Fruit fly (Drosophila melanogaster) whole organism, embryonic: ENCODE results near the gene DCTN5-p25.

Source experiments
- BEAF-32 ChIP-seq: fragments of 200-800 bp; sonication (Bioruptor generic); optimal IDR thresholded peaks from 3 replicates; lab custom pipeline; 2017; ENCODE audit warnings: missing biosample characterization, missing genetic modification characterization, mild to moderate bottlenecking, moderate library complexity, missing genetic modification reagents
- CG10274 ChIP-seq: fragments of 200-800 bp; sonication (Bioruptor generic); optimal IDR thresholded peaks from 3 replicates; lab custom pipeline; 2017; ENCODE audit warnings: missing biosample characterization, mild to moderate bottlenecking, missing genetic modification characterization
- CG12155 ChIP-seq: fragments of 200-800 bp; sonication (Bioruptor generic); optimal IDR thresholded peaks from 3 replicates; lab custom pipeline; 2016; ENCODE audit warnings: missing biosample characterization, missing genetic modification characterization
- CG12219 ChIP-seq: fragments of 200-800 bp; sonication (Bioruptor generic); optimal IDR thresholded peaks from 3 replicates; lab custom pipeline; 2018; ENCODE audit warnings: missing biosample characterization, mild to moderate bottlenecking, missing genetic modification characterization
- CG13287 ChIP-seq: fragments of 200-800 bp; sonication (Bioruptor generic); IDR thresholded peaks from 2 replicates; pipeline ENCODE4 v1.3.6; 2022; ENCODE audit warnings: missing biosample characterization, missing genetic modification characterization; ENCODE audit not compliant: partially characterized antibody
- CG13894 ChIP-seq: fragments of 200-800 bp; sonication (Bioruptor generic); optimal IDR thresholded peaks from 3 replicates; lab custom pipeline; 2018; ENCODE audit warnings: missing biosample characterization, mild to moderate bottlenecking, missing genetic modification characterization, moderate library complexity
- CG14014 ChIP-seq: fragments of 200-800 bp; sonication (Bioruptor generic); IDR thresholded peaks from 2 replicates; pipeline ENCODE4 v1.3.6; 2022; ENCODE audit warnings: missing biosample characterization, missing genetic modification characterization
- CG1529 ChIP-seq: fragments of 200-800 bp; sonication (Bioruptor generic); optimal IDR thresholded peaks from 3 replicates; lab custom pipeline; 2018; ENCODE audit warnings: missing biosample characterization, missing genetic modification characterization
- CG15514 ChIP-seq: fragments of 200-800 bp; sonication (Bioruptor generic); optimal IDR thresholded peaks from 3 replicates; lab custom pipeline; 2017; ENCODE audit warnings: missing biosample characterization, missing genetic modification characterization, mild to moderate bottlenecking, moderate library complexity, missing genetic modification reagents
- CG16813 ChIP-seq: fragments of 200-800 bp; sonication (Bioruptor generic); IDR thresholded peaks from 3 replicates; pipeline ENCODE4 v1.3.6; 2022; ENCODE audit warnings: missing biosample characterization, missing genetic modification characterization; ENCODE audit not compliant: partially characterized antibody
- CG32532 ChIP-seq: fragments of 200-800 bp; sonication (Bioruptor generic); IDR thresholded peaks from 2 replicates; pipeline ENCODE4 v1.3.6; 2022; ENCODE audit warnings: missing biosample characterization, missing genetic modification characterization
- CG4360 ChIP-seq: fragments of 200-800 bp; sonication (Bioruptor generic); IDR thresholded peaks from 2 replicates; pipeline ENCODE4 v1.3.6; 2022; ENCODE audit warnings: missing biosample characterization, missing genetic modification characterization
- CG4617 ChIP-seq: fragments of 200-800 bp; sonication (Bioruptor generic); optimal IDR thresholded peaks from 3 replicates; lab custom pipeline; 2016; ENCODE audit warnings: missing biosample characterization, missing genetic modification characterization, borderline replicate concordance
- CG6254 ChIP-seq: fragments of 200-800 bp; sonication (Bioruptor generic); optimal IDR thresholded peaks from 3 replicates; lab custom pipeline; 2017; ENCODE audit warnings: mild to moderate bottlenecking, missing biosample characterization, missing genetic modification reagents, missing genetic modification characterization
- CG8765 ChIP-seq: fragments of 200-800 bp; sonication (Bioruptor generic); IDR thresholded peaks from 2 replicates; pipeline ENCODE4 v1.3.6; 2022; ENCODE audit warnings: missing biosample characterization, missing genetic modification characterization
- CG9932 ChIP-seq: fragments of 200-800 bp; sonication (Bioruptor generic); IDR thresholded peaks from 2 replicates; pipeline ENCODE4 v1.3.6; 2022; ENCODE audit warnings: missing biosample characterization, missing genetic modification characterization
- E2f2 ChIP-seq: fragments of 200-800 bp; sonication (Bioruptor generic); IDR thresholded peaks from 2 replicates; pipeline ENCODE4 v1.3.6; 2022; ENCODE audit warnings: missing biosample characterization, missing genetic modification characterization
- Ets97D ChIP-seq: fragments of 200-800 bp; sonication (Bioruptor generic); optimal IDR thresholded peaks from 3 replicates; lab custom pipeline; 2016; ENCODE audit warnings: missing biosample characterization, missing genetic modification characterization
- HLH3B ChIP-seq: fragments of 200-800 bp; sonication (Bioruptor generic); IDR thresholded peaks from 2 replicates; pipeline ENCODE4 v1.3.6; 2022; ENCODE audit warnings: missing biosample characterization, missing genetic modification characterization
- Jarid2 ChIP-seq: fragments of 200-800 bp; sonication (Bioruptor generic); optimal IDR thresholded peaks from 3 replicates; lab custom pipeline; 2017; ENCODE audit warnings: mild to moderate bottlenecking, missing biosample characterization, missing genetic modification reagents, missing genetic modification characterization
- Lim3 ChIP-seq: fragments of 200-800 bp; sonication (Bioruptor generic); IDR thresholded peaks from 2 replicates; pipeline ENCODE4 v1.3.6; 2022; ENCODE audit warnings: missing biosample characterization, missing genetic modification characterization
- Myb ChIP-seq: fragments of 200-800 bp; sonication (Bioruptor generic); optimal IDR thresholded peaks from 2 replicates; lab custom pipeline; 2016; ENCODE audit warnings: missing biosample characterization, missing genetic modification characterization
- Opbp ChIP-seq: fragments of 200-800 bp; sonication (Bioruptor generic); IDR thresholded peaks from 3 replicates; pipeline ENCODE4 v1.3.6; 2022; ENCODE audit warnings: missing biosample characterization, missing genetic modification characterization; ENCODE audit not compliant: partially characterized antibody
- Poxn ChIP-seq: fragments of 200-800 bp; sonication (Bioruptor generic); IDR thresholded peaks from 2 replicates; pipeline ENCODE4 v1.3.6; 2022; ENCODE audit warnings: missing biosample characterization, missing genetic modification characterization
- Rfx ChIP-seq: fragments of 200-800 bp; sonication (Bioruptor generic); IDR thresholded peaks from 2 replicates; pipeline ENCODE4 v1.3.6; 2022; ENCODE audit warnings: missing biosample characterization, missing genetic modification characterization
- Sin3A ChIP-seq: fragments of >200 bp; optimal IDR thresholded peaks from 2 replicates; lab custom pipeline; 2018
- Stat92E ChIP-seq, 3 experiments: fragments of >200 bp in 2 of 3; fragments of 200-800 bp in 1 of 3; sonication (Bioruptor generic) in 1 of 3; optimal IDR thresholded peaks; 2 replicates each; lab custom pipeline; 2017 to 2019; ENCODE audit warnings: missing biosample characterization in 3 of 3, missing genetic modification characterization in 3 of 3, mild to moderate bottlenecking in 1 of 3, moderate library complexity in 1 of 3
- cad ChIP-seq: fragments of >200 bp; optimal IDR thresholded peaks from 2 replicates; lab custom pipeline; 2017; ENCODE audit warnings: missing biosample characterization, missing genetic modification characterization
- chinmo ChIP-seq: fragments of 200-800 bp; sonication (Bioruptor generic); IDR thresholded peaks from 4 replicates; pipeline ENCODE4 v1.3.6; 2022; ENCODE audit warnings: missing biosample characterization, missing genetic modification characterization; ENCODE audit not compliant: partially characterized antibody
- ci ChIP-seq: fragments of 200-800 bp; sonication (Bioruptor generic); IDR thresholded peaks from 3 replicates; pipeline ENCODE4 v1.3.6; 2022; ENCODE audit warnings: missing biosample characterization, missing genetic modification characterization
- cwo ChIP-seq: fragments of 200-800 bp; sonication (Bioruptor generic); optimal IDR thresholded peaks from 3 replicates; lab custom pipeline; 2017; ENCODE audit warnings: missing biosample characterization, missing genetic modification characterization, mild to moderate bottlenecking, moderate library complexity, missing genetic modification reagents
- danr ChIP-seq: fragments of 200-800 bp; sonication (Bioruptor generic); IDR thresholded peaks from 2 replicates; pipeline ENCODE4 v1.3.6; 2022; ENCODE audit warnings: missing biosample characterization, missing genetic modification characterization
- gsb-n ChIP-seq: fragments of 200-800 bp; sonication (Bioruptor generic); optimal IDR thresholded peaks from 3 replicates; lab custom pipeline; 2018; ENCODE audit warnings: missing biosample characterization, mild to moderate bottlenecking, missing genetic modification characterization
- mld ChIP-seq: fragments of 200-800 bp; sonication (Bioruptor generic); IDR thresholded peaks from 3 replicates; pipeline ENCODE4 v1.3.6; 2022; ENCODE audit warnings: missing biosample characterization, missing genetic modification characterization; ENCODE audit not compliant: partially characterized antibody
- oc ChIP-seq: fragments of 200-800 bp; sonication (Bioruptor generic); optimal IDR thresholded peaks from 2 replicates; lab custom pipeline; 2018; ENCODE audit warnings: missing biosample characterization, mild to moderate bottlenecking, missing genetic modification characterization, moderate library complexity
- otp ChIP-seq: fragments of 200-800 bp; sonication (Bioruptor generic); IDR thresholded peaks from 3 replicates; pipeline ENCODE4, ENCODE4 v1.3.6; 2022; ENCODE audit warnings: missing biosample characterization, missing genetic modification characterization
- pan ChIP-seq, 4 experiments: fragments of >200 bp in 3 of 4; fragments of 200-800 bp in 1 of 4; sonication (Bioruptor generic) in 1 of 4; optimal IDR thresholded peaks in 3 of 4; IDR thresholded peaks in 1 of 4; 2 replicates each; pipeline versions ENCODE4 v1.3.6 to Lab custom; 2017 to 2022; ENCODE audit warnings: missing biosample characterization in 2 of 4, missing genetic modification characterization in 2 of 4, mixed read lengths in 1 of 4
- peb ChIP-seq: fragments of 200-800 bp; sonication (Bioruptor generic); IDR thresholded peaks from 2 replicates; pipeline ENCODE4 v1.3.6; 2022; ENCODE audit warnings: missing biosample characterization, missing genetic modification characterization
- phol ChIP-seq: fragments of 200-800 bp; sonication (Bioruptor generic); optimal IDR thresholded peaks from 3 replicates; lab custom pipeline; 2018; ENCODE audit warnings: missing biosample characterization, mild to moderate bottlenecking, missing genetic modification characterization, moderate library complexity
- sob ChIP-seq: fragments of 200-800 bp; sonication (Bioruptor generic); IDR thresholded peaks from 2 replicates; pipeline ENCODE4 v1.3.6; 2022; ENCODE audit warnings: missing biosample characterization, missing genetic modification characterization
- tgo ChIP-seq: fragments of 200-800 bp; sonication (Bioruptor generic); IDR thresholded peaks from 3 replicates; pipeline ENCODE4 v1.3.6; 2022; ENCODE audit warnings: missing biosample characterization, missing genetic modification characterization

The DCTN5-p25 gene

dm6 chr2L:14997370-14997769 lies 8.2 kb upstream of the DCTN5-p25 start, which contains the start of gene mol (continued):
- no peak for TF ChIP-seq CG6254
- no peak for TF ChIP-seq Sin3A
- TF ChIP-seq CG12155 (GFP tag; lab: Kevin White, UChicago): no peak
- TF ChIP-seq CG8765 (GFP tag; lab: Robert Waterston, UW): no peak
- no peak for TF ChIP-seq CG4617
- peak; percentile 23; the same call in 1 of the 2 replicates for TF ChIP-seq CG13287 (GFP tag; lab: Robert Waterston, UW)
- no peak for TF ChIP-seq CG13894 (tag; lab: Kevin White, UChicago)
- TF ChIP-seq CG12219 (GFP tag; lab: Kevin White, UChicago): no peak
- TF ChIP-seq CG15514 (GFP tag; lab: Kevin White, UChicago): no peak
- peak; percentile 17 for TF ChIP-seq oc (tag; lab: Kevin White, UChicago)
- TF ChIP-seq sob: no peak
- no peak for TF ChIP-seq gsb-n (tag; lab: Kevin White, UChicago)
- 0 out of 3 replicates have a peak, but pooled peaks have one; percentile 39 for TF ChIP-seq mld
- no peak for TF ChIP-seq phol (tag; lab: Kevin White, UChicago)
- no peak for TF ChIP-seq Poxn (GFP tag; lab: Robert Waterston, UW)
- TF ChIP-seq Jarid2 (GFP tag; lab: Kevin White, UChicago): peak; percentile 81
- no peak for TF ChIP-seq CG9932
- TF ChIP-seq Rfx (GFP tag; lab: Robert Waterston, UW): no peak
- no peak for TF ChIP-seq danr (GFP tag; lab: Robert Waterston, UW)
- 0 out of 4 replicates have a peak, but pooled peaks have one; percentile 71 for TF ChIP-seq chinmo (GFP tag; lab: Robert Waterston, UW)
- no peak for TF ChIP-seq BEAF-32 (GFP tag; lab: Kevin White, UChicago)
- no peak for TF ChIP-seq CG10274
- TF ChIP-seq HLH3B: no peak
- TF ChIP-seq tgo (GFP tag; lab: Robert Waterston, UW): no peak
- TF ChIP-seq ci (GFP tag; lab: Robert Waterston, UW): 0 out of 3 replicates have a peak, but pooled peaks have one; percentile 42
- TF ChIP-seq CG1529: no peak
- no peak for TF ChIP-seq pan (optimal IDR thresholded peaks at IDR 0.05; lab: Kevin White, UChicago)
- no peak for TF ChIP-seq pan (GFP tag; optimal IDR thresholded peaks at IDR 0.05 in 1 of 2, IDR thresholded peaks at IDR 0.05 in 1 of 2)
- no peak for TF ChIP-seq CG4360 (GFP tag; lab: Robert Waterston, UW)
- TF ChIP-seq otp: no peak
- TF ChIP-seq peb (GFP tag; lab: Robert Waterston, UW): no peak
- no peak for TF ChIP-seq Opbp (GFP tag; lab: Robert Waterston, UW)
- no peak for TF ChIP-seq Myb (GFP tag; lab: Kevin White, UChicago)
- TF ChIP-seq Lim3 (GFP tag; lab: Robert Waterston, UW): no peak
- no peak for TF ChIP-seq Stat92E (GFP tag; optimal IDR thresholded peaks at IDR 0.05; lab: Kevin White, UChicago)
- 0 out of 2 replicates have a peak, but pooled peaks have one; percentile 8 for TF ChIP-seq CG14014 (GFP tag; lab: Robert Waterston, UW)
- TF ChIP-seq cwo (GFP tag; lab: Kevin White, UChicago): no peak
- no peak for TF ChIP-seq cad (GFP tag; lab: Kevin White, UChicago)
- no peak for TF ChIP-seq CG16813 (GFP tag; lab: Robert Waterston, UW)
- TF ChIP-seq Ets97D (GFP tag; lab: Kevin White, UChicago): no peak
- TF ChIP-seq CG32532: no peak
- 0 out of 2 replicates have a peak, but pooled peaks have one; percentile 18 for TF ChIP-seq E2f2
- TF ChIP-seq, all 482 proteins: peak for 19
